Worm (Caenorhabditis elegans): ENCODE results near the gene Y51H4A.938.

The Y51H4A.938 gene

DNA sequence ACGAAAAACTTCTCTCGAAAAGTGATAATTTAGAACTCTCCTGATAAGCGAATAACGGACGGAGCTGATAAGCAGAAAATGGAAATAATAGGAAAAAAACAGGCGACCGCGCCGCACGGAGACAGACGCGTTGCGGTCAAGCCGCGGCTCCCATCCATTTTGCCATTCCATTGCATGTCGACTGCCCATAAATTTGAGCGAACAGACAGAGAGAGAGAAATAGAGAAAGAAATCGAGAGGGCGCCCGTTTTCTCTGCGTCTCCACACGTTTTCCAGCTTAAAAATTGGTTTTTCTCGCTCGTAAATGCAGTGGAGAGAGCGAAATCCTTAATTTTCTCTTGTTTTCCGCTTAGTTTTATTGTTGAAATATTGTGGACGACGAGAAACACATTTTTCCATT is 20.9 kb downstream of the Y51H4A.938 start:
- TF ChIP-seq zag-1 (tag; optimal IDR thresholded peaks at IDR 0.05) (no peak), nhr-11 (tag; optimal IDR thresholded peaks at IDR 0.05) (no peak), sea-2 (GFP tag; optimal IDR thresholded peaks at IDR 0.05) (no peak), R02D3.7 (tag; optimal IDR thresholded peaks at IDR 0.05) (no peak), nhr-43 (tag; optimal IDR thresholded peaks at IDR 0.05; ENCODE audit: poor library complexity, severe bottlenecking) (no peak), nhr-28 (tag; optimal IDR thresholded peaks at IDR 0.05) (no peak), ama-1 (optimal IDR thresholded peaks at IDR 0.05) (no peak), ztf-4 (tag; optimal IDR thresholded peaks at IDR 0.05) (no peak), nhr-23 (tag; optimal IDR thresholded peaks at IDR 0.05) (no peak), fkh-10 (GFP tag; optimal IDR thresholded peaks at IDR 0.05) (peak; percentile 1), unc-39 (tag; optimal IDR thresholded peaks at IDR 0.05) (no peak), hmg-11 (tag; optimal IDR thresholded peaks at IDR 0.05) (peak; percentile 74), snpc-4 (tag; optimal IDR thresholded peaks at IDR 0.05) (peak; percentile 17), eor-1 (tag; optimal IDR thresholded peaks at IDR 0.05) (no peak), elt-3 (tag; optimal IDR thresholded peaks at IDR 0.05) (no peak), ceh-9 (tag; optimal IDR thresholded peaks at IDR 0.05) (no peak), jun-1 (tag; optimal IDR thresholded peaks at IDR 0.05) (peak; percentile 49), aly-2 (tag; optimal IDR thresholded peaks at IDR 0.05) (no peak), nhr-76 (tag; optimal IDR thresholded peaks at IDR 0.05) (no peak), ceh-16 (tag; optimal IDR thresholded peaks at IDR 0.05) (no peak), lsy-12 (tag; optimal IDR thresholded peaks at IDR 0.05) (no peak), nhr-237 (tag; optimal IDR thresholded peaks at IDR 0.05) (no peak), nhr-77 (tag; optimal IDR thresholded peaks at IDR 0.05) (no peak), fos-1 (tag; optimal IDR thresholded peaks at IDR 0.05) (no peak), ceh-82 (tag; optimal IDR thresholded peaks at IDR 0.05) (no peak), nhr-12 (tag; optimal IDR thresholded peaks at IDR 0.05) (no peak), unc-62 (GFP tag; optimal IDR thresholded peaks at IDR 0.05) (no peak), daf-12 (tag; optimal IDR thresholded peaks at IDR 0.05) (no peak), mdl-1 (tag; optimal IDR thresholded peaks at IDR 0.05) (no peak), skn-1 (tag; optimal IDR thresholded peaks at IDR 0.05) (peak; percentile 30), ceh-28 (tag; optimal IDR thresholded peaks at IDR 0.05) (peak; percentile 10), nhr-25 (tag; optimal IDR thresholded peaks at IDR 0.05) (no peak), egl-27 (tag; optimal IDR thresholded peaks at IDR 0.05) (no peak), ztf-11 (tag; optimal IDR thresholded peaks at IDR 0.05) (no peak), egl-5 (tag; optimal IDR thresholded peaks at IDR 0.05) (peak; percentile 93), lin-39 (tag; optimal IDR thresholded peaks at IDR 0.05) (peak; percentile 52), elt-2 (tag; optimal IDR thresholded peaks at IDR 0.05) (peak; percentile 97), mml-1 (tag; optimal IDR thresholded peaks at IDR 0.05) (no peak), ZK546.5 (tag; optimal IDR thresholded peaks at IDR 0.05) (no peak), nhr-67 (tag; optimal IDR thresholded peaks at IDR 0.05) (no peak), fkh-2 (tag; optimal IDR thresholded peaks at IDR 0.05) (no peak), lin-15B (tag; optimal IDR thresholded peaks at IDR 0.05) (peak; percentile 17), pha-4 (tag; optimal IDR thresholded peaks at IDR 0.05) (peak; percentile 59), pqm-1 (tag; optimal IDR thresholded peaks at IDR 0.05) (peak; percentile 78), tbx-2 (tag; optimal IDR thresholded peaks at IDR 0.05) (no peak), nfya-1 (tag; optimal IDR thresholded peaks at IDR 0.05; ENCODE audit: insufficient read depth) (peak; percentile 75), elt-1 (tag; optimal IDR thresholded peaks at IDR 0.05) (no peak)

DNA sequence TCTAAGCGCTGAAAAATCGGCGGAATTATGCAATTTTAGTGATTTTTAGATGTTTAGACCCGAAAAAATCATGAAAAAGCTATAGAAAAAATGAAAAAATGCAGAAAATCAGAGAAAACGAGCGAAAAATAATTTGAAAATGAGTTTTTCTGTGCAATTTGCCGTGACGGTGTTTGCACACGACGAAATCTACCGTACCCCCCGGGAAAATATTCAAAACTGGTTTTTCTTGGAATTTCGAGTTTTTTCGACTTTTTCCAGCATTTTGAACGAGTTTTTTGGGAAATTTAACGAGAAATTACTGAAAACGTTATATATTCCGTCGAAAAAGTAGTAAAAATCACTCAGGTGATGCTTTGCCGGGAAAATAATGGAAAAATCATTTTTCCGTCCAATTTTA is 21.4 kb downstream of the Y51H4A.938 start:
- TF ChIP-seq ZK546.5 (tag; optimal IDR thresholded peaks at IDR 0.05), result no peak
- TF ChIP-seq fos-1 (tag; optimal IDR thresholded peaks at IDR 0.05), result no peak
- no peak for TF ChIP-seq nhr-25 (tag; optimal IDR thresholded peaks at IDR 0.05)
- TF ChIP-seq aly-2 (tag; optimal IDR thresholded peaks at IDR 0.05), result no peak
- no peak for TF ChIP-seq unc-39 (tag; optimal IDR thresholded peaks at IDR 0.05)
- no peak for TF ChIP-seq elt-2 (tag; optimal IDR thresholded peaks at IDR 0.05)
- TF ChIP-seq daf-12 (tag; optimal IDR thresholded peaks at IDR 0.05), result no peak
- no peak for TF ChIP-seq fkh-2 (tag; optimal IDR thresholded peaks at IDR 0.05)
- no peak for TF ChIP-seq fkh-10 (GFP tag; optimal IDR thresholded peaks at IDR 0.05)
- no peak for TF ChIP-seq ztf-4 (tag; optimal IDR thresholded peaks at IDR 0.05)
- no peak for TF ChIP-seq nhr-43 (tag; optimal IDR thresholded peaks at IDR 0.05; ENCODE audit: poor library complexity, severe bottlenecking)
- no peak for TF ChIP-seq lin-39 (tag; optimal IDR thresholded peaks at IDR 0.05)
- TF ChIP-seq nhr-23 (tag; optimal IDR thresholded peaks at IDR 0.05), result no peak
- TF ChIP-seq nhr-28 (tag; optimal IDR thresholded peaks at IDR 0.05), result no peak
- TF ChIP-seq elt-3 (tag; optimal IDR thresholded peaks at IDR 0.05), result no peak
- no peak for TF ChIP-seq nhr-67 (tag; optimal IDR thresholded peaks at IDR 0.05)

Data from whole organism, L3 larva.